Worm (Caenorhabditis elegans) whole organism, L1 larva: ENCODE measurements around the gene F36F12.2.

Experiments used
- C04F5.9 ChIP-seq: sonication (generic microtip); optimal IDR thresholded peaks from 2 replicates; lab custom pipeline; 2016; ENCODE audit warnings: missing genetic modification characterization, missing compliant biosample characterization
- C16A3.4 ChIP-seq: fragments of 150-350 bp; optimal IDR thresholded peaks from 2 replicates; lab custom pipeline; 2014; ENCODE audit warnings: missing biosample characterization, missing genetic modification characterization
- blmp-1 ChIP-seq: fragments of 150-350 bp; optimal IDR thresholded peaks from 2 replicates; lab custom pipeline; 2014; ENCODE audit warnings: missing biosample characterization, missing genetic modification characterization
- ceh-8 ChIP-seq: fragments of 200-800 bp; sonication (Bioruptor generic); optimal IDR thresholded peaks from 2 replicates; lab custom pipeline; 2018; ENCODE audit warnings: mild to moderate bottlenecking, missing genetic modification characterization, moderate library complexity, missing compliant biosample characterization
- ceh-82 ChIP-seq, 3 experiments: fragments of 150-350 bp in 1 of 3; sonication (generic microtip) in 2 of 3; optimal IDR thresholded peaks; 2 replicates each; lab custom pipeline; 2014 to 2017; ENCODE audit warnings: missing biosample characterization in 3 of 3, missing genetic modification characterization in 3 of 3
- ceh-90 ChIP-seq: sonication (generic microtip); optimal IDR thresholded peaks from 2 replicates; lab custom pipeline; 2016; ENCODE audit warnings: missing genetic modification characterization, missing compliant biosample characterization
- dpl-1 ChIP-seq, 3 experiments: fragments of 150-350 bp in 2 of 3; sonication (generic microtip) in 1 of 3; optimal IDR thresholded peaks; 2 replicates each; lab custom pipeline; 2014 to 2017; ENCODE audit warnings: missing biosample characterization in 3 of 3, missing genetic modification characterization in 3 of 3, missing genetic modification reagents in 3 of 3
- efl-1 ChIP-seq, 4 experiments: fragments of 150-350 bp; optimal IDR thresholded peaks in 3 of 4; peaks in 1 of 4; 1 replicate in 1 of 4; 2 replicates in 3 of 4; lab custom pipeline; 2014; ENCODE audit warnings: missing biosample characterization in 2 of 4, missing genetic modification characterization in 2 of 4, missing genetic modification reagents in 2 of 4
- egl-27 ChIP-seq, 2 experiments: fragments of 150-350 bp in 1 of 2; sonication (generic microtip); optimal IDR thresholded peaks; 3 replicates each; lab custom pipeline; 2017 to 2018; ENCODE audit warnings: missing biosample characterization in 2 of 2, missing genetic modification characterization in 2 of 2, missing genetic modification reagents in 2 of 2
- elt-2 ChIP-seq: sonication (generic microtip); optimal IDR thresholded peaks from 2 replicates; lab custom pipeline; 2016; ENCODE audit warnings: missing genetic modification characterization, mild to moderate bottlenecking, inconsistent platforms, missing compliant biosample characterization, missing genetic modification reagents
- fkh-10 ChIP-seq: sonication (generic microtip); optimal IDR thresholded peaks from 2 replicates; lab custom pipeline; 2017; ENCODE audit warnings: missing biosample characterization, missing genetic modification reagents, missing genetic modification characterization
- fos-1 ChIP-seq: fragments of 150-350 bp; optimal IDR thresholded peaks from 2 replicates; lab custom pipeline; 2014; ENCODE audit warnings: missing biosample characterization, missing genetic modification characterization
- hlh-17 ChIP-seq: fragments of 200-800 bp; sonication (Bioruptor generic); optimal IDR thresholded peaks from 2 replicates; lab custom pipeline; 2018; ENCODE audit warnings: missing genetic modification characterization, mild to moderate bottlenecking, missing compliant biosample characterization, moderate library complexity, borderline replicate concordance
- hpl-2 ChIP-seq: fragments of 150-350 bp; optimal IDR thresholded peaks from 2 replicates; lab custom pipeline; 2014; ENCODE audit warnings: missing biosample characterization, missing genetic modification reagents, missing genetic modification characterization
- irx-1 ChIP-seq: sonication (generic microtip); optimal IDR thresholded peaks from 2 replicates; lab custom pipeline; 2016; ENCODE audit warnings: missing genetic modification characterization, missing compliant biosample characterization
- lin-13 ChIP-seq: fragments of 150-350 bp; optimal IDR thresholded peaks from 2 replicates; lab custom pipeline; 2014; ENCODE audit warnings: missing biosample characterization, missing genetic modification reagents, missing genetic modification characterization
- lin-14 ChIP-seq: fragments of 200-800 bp; sonication (Bioruptor generic); optimal IDR thresholded peaks from 2 replicates; lab custom pipeline; 2018; ENCODE audit warnings: mild to moderate bottlenecking, missing genetic modification characterization, moderate library complexity, missing compliant biosample characterization
- lin-15B ChIP-seq: fragments of 150-350 bp; sonication (generic microtip); optimal IDR thresholded peaks from 3 replicates; lab custom pipeline; 2014; ENCODE audit warnings: missing biosample characterization, missing genetic modification characterization
- lin-35 ChIP-seq, 2 experiments: fragments of 150-350 bp; optimal IDR thresholded peaks; 2 replicates each; lab custom pipeline; 2014; ENCODE audit warnings: missing biosample characterization in 2 of 2, missing genetic modification characterization in 2 of 2, missing genetic modification reagents in 2 of 2
- lsy-2 ChIP-seq, 2 experiments: fragments of 150-350 bp; optimal IDR thresholded peaks; 2 replicates each; lab custom pipeline; 2014; ENCODE audit warnings: missing biosample characterization in 2 of 2, missing genetic modification characterization in 2 of 2
- mdl-1 ChIP-seq, 2 experiments: fragments of 150-350 bp; optimal IDR thresholded peaks; 2 replicates each; lab custom pipeline; 2014 to 2017; ENCODE audit warnings: missing biosample characterization in 2 of 2, missing genetic modification characterization in 2 of 2, inconsistent platforms in 1 of 2
- mep-1 ChIP-seq: fragments of 150-350 bp; optimal IDR thresholded peaks from 2 replicates; lab custom pipeline; 2014; ENCODE audit warnings: missing biosample characterization, missing genetic modification characterization
- nhr-12 ChIP-seq: sonication (generic microtip); optimal IDR thresholded peaks from 2 replicates; lab custom pipeline; 2017; ENCODE audit warnings: missing biosample characterization, missing genetic modification characterization
- nhr-19 ChIP-seq: fragments of 200-800 bp; sonication (Bioruptor generic); conservative IDR thresholded peaks from 2 replicates; pipeline ENCODE4 v1.3.6; 2022; ENCODE audit warnings: missing genetic modification characterization, missing compliant biosample characterization
- nhr-20 ChIP-seq: sonication (generic microtip); optimal IDR thresholded peaks from 2 replicates; lab custom pipeline; 2016; ENCODE audit warnings: mild to moderate bottlenecking, missing genetic modification characterization, missing compliant biosample characterization
- nhr-237 ChIP-seq: fragments of 150-350 bp; optimal IDR thresholded peaks from 2 replicates; lab custom pipeline; 2014; ENCODE audit warnings: missing biosample characterization, missing genetic modification characterization
- nhr-28 ChIP-seq: fragments of 150-350 bp; optimal IDR thresholded peaks from 2 replicates; lab custom pipeline; 2014; ENCODE audit warnings: missing biosample characterization, missing genetic modification characterization
- nhr-47 ChIP-seq: sonication (generic microtip); optimal IDR thresholded peaks from 2 replicates; lab custom pipeline; 2016; ENCODE audit warnings: mild to moderate bottlenecking, missing genetic modification characterization, moderate library complexity, missing compliant biosample characterization
- nhr-71 ChIP-seq: sonication (generic microtip); optimal IDR thresholded peaks from 2 replicates; lab custom pipeline; 2016; ENCODE audit warnings: mild to moderate bottlenecking, missing genetic modification characterization, moderate library complexity, missing compliant biosample characterization
- nhr-85 ChIP-seq: sonication (generic microtip); peaks from one replicate; lab custom pipeline; 2016; ENCODE audit warnings: missing genetic modification characterization, inconsistent platforms, missing compliant biosample characterization
- nhr-90 ChIP-seq: sonication (generic microtip); optimal IDR thresholded peaks from 2 replicates; lab custom pipeline; 2016; ENCODE audit warnings: mild to moderate bottlenecking, missing genetic modification characterization, missing compliant biosample characterization; ENCODE audit not compliant: poor library complexity
- pag-3 ChIP-seq: sonication (generic microtip); optimal IDR thresholded peaks from 2 replicates; lab custom pipeline; 2017; ENCODE audit warnings: missing genetic modification characterization, mild to moderate bottlenecking, missing compliant biosample characterization, antibody characterized with exemption, borderline replicate concordance; ENCODE audit not compliant: insufficient read depth
- pax-3 ChIP-seq: fragments of 200-800 bp; sonication (Bioruptor generic); optimal IDR thresholded peaks from 2 replicates; lab custom pipeline; 2018; ENCODE audit warnings: mild to moderate bottlenecking, missing genetic modification characterization, moderate library complexity, missing compliant biosample characterization
- rnt-1 ChIP-seq: sonication (generic microtip); optimal IDR thresholded peaks from 2 replicates; lab custom pipeline; 2016; ENCODE audit warnings: mild to moderate bottlenecking, missing genetic modification characterization, moderate library complexity, missing compliant biosample characterization
- skn-1 ChIP-seq: fragments of 150-350 bp; optimal IDR thresholded peaks from 2 replicates; lab custom pipeline; 2014; ENCODE audit warnings: missing biosample characterization, missing genetic modification characterization
- snu-23 ChIP-seq: sonication (generic microtip); optimal IDR thresholded peaks from 2 replicates; lab custom pipeline; 2016; ENCODE audit warnings: missing genetic modification characterization, missing compliant biosample characterization
- swsn-7 ChIP-seq: sonication (generic microtip); optimal IDR thresholded peaks from 2 replicates; lab custom pipeline; 2016; ENCODE audit warnings: missing genetic modification characterization, missing compliant biosample characterization
- tbx-2 ChIP-seq: sonication (generic microtip); optimal IDR thresholded peaks from 2 replicates; lab custom pipeline; 2016; ENCODE audit warnings: missing genetic modification characterization, missing compliant biosample characterization
- unc-30 ChIP-seq: sonication (generic microtip); optimal IDR thresholded peaks from 2 replicates; lab custom pipeline; 2017; ENCODE audit warnings: missing biosample characterization, missing genetic modification characterization
- unc-98 ChIP-seq: fragments of 200-800 bp; sonication (Bioruptor generic); IDR thresholded peaks from 2 replicates; pipeline ENCODE4 v1.3.6; 2022; ENCODE audit warnings: missing genetic modification characterization, missing compliant biosample characterization
- xbp-1 ChIP-seq: sonication (generic microtip); optimal IDR thresholded peaks from 2 replicates; lab custom pipeline; 2016; ENCODE audit warnings: missing genetic modification characterization, missing compliant biosample characterization
- ztf-4 ChIP-seq: fragments of 150-350 bp; optimal IDR thresholded peaks from 2 replicates; lab custom pipeline; 2014; ENCODE audit warnings: missing biosample characterization, missing genetic modification characterization

F36F12.2 gene

DNA sequence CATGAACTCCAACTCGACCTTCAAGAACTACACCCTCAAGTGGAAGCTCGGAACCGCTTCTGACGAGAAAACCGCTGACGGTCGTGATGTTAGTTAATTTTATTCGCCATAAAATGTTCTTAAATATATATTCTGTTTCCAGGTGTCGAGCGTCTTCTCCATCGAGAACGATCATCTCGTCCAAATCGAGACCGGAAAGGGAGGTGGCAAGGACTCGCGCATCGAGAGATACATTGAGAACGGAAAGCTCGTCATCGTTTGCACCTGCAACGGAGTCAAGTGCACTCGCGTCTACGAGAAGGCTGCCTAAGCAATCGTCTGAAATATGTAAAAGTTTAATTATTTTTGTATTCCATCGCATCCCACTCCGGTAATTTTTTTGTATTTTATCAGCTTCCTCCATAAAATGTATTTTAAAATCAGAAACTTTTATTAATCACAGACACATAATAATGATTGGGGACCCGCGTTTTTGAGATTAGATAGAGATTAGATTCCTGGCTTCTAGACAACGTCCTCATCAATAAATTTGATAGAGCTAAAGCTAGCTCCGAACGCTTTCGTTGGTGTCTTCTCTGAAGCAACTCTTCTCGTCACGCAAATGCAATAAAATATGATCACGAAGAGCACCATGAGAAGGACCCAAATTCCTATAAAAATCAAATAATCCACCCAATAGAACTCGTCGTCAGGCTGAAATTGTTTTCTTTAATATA is 26.2 kb downstream of the F36F12.2 start:
- TF ChIP-seq tbx-2 (tag; lab: Kevin White, UChicago) (no peak), mdl-1 (tag; optimal IDR thresholded peaks at IDR 0.05; lab: Kevin White, UChicago) (no peak), egl-27 (tag; optimal IDR thresholded peaks at IDR 0.05; lab: Kevin White, UChicago) (no peak), hpl-2 (GFP tag; lab: Kevin White, UChicago) (no peak), mep-1 (tag; lab: Kevin White, UChicago) (peak; percentile 13), pax-3 (tag; lab: Kevin White, UChicago) (no peak), C16A3.4 (tag; lab: Kevin White, UChicago) (no peak), nhr-85 (peak; percentile 22), nhr-237 (tag; lab: Kevin White, UChicago) (no peak), lin-15B (tag; lab: Kevin White, UChicago) (no peak), rnt-1 (tag; lab: Kevin White, UChicago) (no peak), ceh-82 (tag; optimal IDR thresholded peaks at IDR 0.05; lab: Kevin White, UChicago) (no peak), hlh-17 (no peak), unc-98 (GFP tag; lab: Robert Waterston, UW) (no peak), nhr-12 (tag; lab: Kevin White, UChicago) (no peak), lin-13 (GFP tag; lab: Kevin White, UChicago) (no peak)

DNA sequence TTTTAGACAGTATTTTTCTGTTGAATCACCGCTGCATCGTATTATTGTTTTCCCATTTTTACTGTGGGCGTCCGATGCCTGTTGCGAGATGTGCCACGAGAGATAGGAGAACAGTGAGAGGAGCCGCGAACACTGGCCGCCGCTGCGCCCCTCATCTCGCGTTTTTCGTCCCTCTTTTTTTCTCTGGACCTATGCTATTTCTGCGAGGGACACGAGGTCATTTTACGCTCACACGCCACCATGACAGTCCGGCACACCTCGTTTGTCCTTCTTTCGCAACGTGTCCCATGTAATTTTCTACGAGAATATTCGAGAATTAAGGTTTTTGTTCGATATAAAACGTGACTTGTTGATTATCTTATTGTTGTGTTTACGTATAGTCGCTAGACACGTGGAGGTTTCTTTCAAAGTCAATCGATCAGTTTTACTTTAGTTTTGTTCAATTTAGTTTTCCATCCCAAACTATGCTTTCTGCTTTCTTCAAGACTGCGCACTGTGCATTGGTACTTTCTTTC is 27.1 kb downstream of the F36F12.2 start, which contains the start of gene lbp-9:
Gene lbp-9, plus strand, starts transcription at position 465 of the 515 bp plus-strand sequence.
- TF ChIP-seq irx-1 (tag; lab: Kevin White, UChicago) (peak; percentile 25), nhr-90 (tag; lab: Kevin White, UChicago) (peak; percentile 43), snu-23 (GFP tag; lab: Kevin White, UChicago) (peak; percentile 80), blmp-1 (tag; lab: Kevin White, UChicago) (peak; percentile 36), xbp-1 (tag; lab: Kevin White, UChicago) (peak; percentile 35), ceh-90 (tag; lab: Kevin White, UChicago) (no peak), nhr-71 (tag; lab: Kevin White, UChicago) (peak; percentile 80), lin-13 (GFP tag; lab: Kevin White, UChicago) (peak; percentile 28), rnt-1 (tag; lab: Kevin White, UChicago) (peak; percentile 10), efl-1 (optimal IDR thresholded peaks at IDR 0.05; lab: Kevin White, UChicago) (peak; percentile 12 to 35), efl-1 (GFP tag; optimal IDR thresholded peaks at IDR 0.05 in 1 of 2; lab: Kevin White, UChicago) (peak; percentile 36 to 82), lsy-2 (tag; optimal IDR thresholded peaks at IDR 0.05; lab: Kevin White, UChicago) (peak; percentile 15 to 34), mep-1 (tag; lab: Kevin White, UChicago) (peak; percentile 89), ztf-4 (peak; percentile 21), ceh-8 (no peak), nhr-19 (GFP tag; lab: Robert Waterston, UW) (peak; percentile 37; the same call in 1 of the 2 replicates), pag-3 (tag; lab: Kevin White, UChicago) (no peak), lin-14 (peak; percentile 99), C04F5.9 (tag; lab: Kevin White, UChicago) (peak; percentile 15), lin-35 (GFP tag; optimal IDR thresholded peaks at IDR 0.05; lab: Kevin White, UChicago) (peak; percentile 42 to 69), fos-1 (tag; lab: Kevin White, UChicago) (no peak), nhr-47 (tag; lab: Kevin White, UChicago) (peak; percentile 41), dpl-1 (GFP tag; optimal IDR thresholded peaks at IDR 0.05; lab: Kevin White, UChicago) (peak in 2 of 3 experiments; percentile 6 to 50), tbx-2 (tag; lab: Kevin White, UChicago) (peak; percentile 23), elt-2 (no peak), nhr-85 (peak; percentile 91), nhr-28 (tag; lab: Kevin White, UChicago) (no peak), nhr-20 (peak; percentile 88), ceh-82 (tag; optimal IDR thresholded peaks at IDR 0.05; lab: Kevin White, UChicago) (peak in 1 of 3 experiments; percentile 31), swsn-7 (peak; percentile 40), mdl-1 (tag; optimal IDR thresholded peaks at IDR 0.05; lab: Kevin White, UChicago) (peak in 1 of 2 experiments; percentile 81), skn-1 (tag; lab: Kevin White, UChicago) (peak; percentile 74), fkh-10 (GFP tag; lab: Kevin White, UChicago) (no peak), unc-30 (tag; lab: Kevin White, UChicago) (no peak)
